Fruit fly (Drosophila melanogaster) whole organism, wandering third instar larva: ENCODE measurements around the gene CG1662.

Experiments used
- Abd-B ChIP-seq: fragments of >200 bp; optimal IDR thresholded peaks from 2 replicates; lab custom pipeline; 2017; ENCODE audit warnings: missing biosample characterization, missing genetic modification characterization
- CG32264 ChIP-seq: fragments of 200-800 bp; sonication (Bioruptor generic); optimal IDR thresholded peaks from 2 replicates; lab custom pipeline; 2016; ENCODE audit warnings: missing biosample characterization, missing genetic modification characterization
- CG9705 ChIP-seq: fragments of 200-800 bp; sonication (Bioruptor generic); optimal IDR thresholded peaks from 2 replicates; lab custom pipeline; 2018; ENCODE audit warnings: missing biosample characterization, mild to moderate bottlenecking, missing genetic modification characterization
- CrebA ChIP-seq: fragments of 200-800 bp; sonication (Bioruptor generic); optimal IDR thresholded peaks from 2 replicates; lab custom pipeline; 2016; ENCODE audit warnings: missing biosample characterization, mild to moderate bottlenecking, missing genetic modification characterization, borderline replicate concordance
- Dfd ChIP-seq: fragments of >200 bp; optimal IDR thresholded peaks from 2 replicates; lab custom pipeline; 2017; ENCODE audit warnings: missing biosample characterization, missing genetic modification characterization
- Dif ChIP-seq: fragments of 200-275, 200-300 bp; sonication (Bioruptor generic); optimal IDR thresholded peaks from 2 replicates; lab custom pipeline; 2018; ENCODE audit warnings: missing biosample characterization, missing genetic modification characterization; ENCODE audit not compliant: partially characterized antibody
- GATAd ChIP-seq: sonication (Bioruptor generic); optimal IDR thresholded peaks from 2 replicates; lab custom pipeline; 2016; ENCODE audit warnings: missing biosample characterization, missing genetic modification characterization
- HLH106 ChIP-seq: fragments of 200-800 bp; optimal IDR thresholded peaks from 3 replicates; lab custom pipeline; 2019; ENCODE audit warnings: missing biosample characterization, mild to moderate bottlenecking, missing genetic modification characterization, moderate library complexity
- Hnf4 ChIP-seq: fragments of 200-800 bp; sonication (Bioruptor generic); optimal IDR thresholded peaks from 2 replicates; lab custom pipeline; 2016; ENCODE audit warnings: missing biosample characterization, mild to moderate bottlenecking, missing genetic modification characterization
- Hr78 ChIP-seq: fragments of >200 bp; optimal IDR thresholded peaks from 2 replicates; lab custom pipeline; 2017; ENCODE audit warnings: missing biosample characterization, missing genetic modification characterization
- Hr83 ChIP-seq: fragments of 200-300 bp; sonication (Bioruptor generic); optimal IDR thresholded peaks from 2 replicates; lab custom pipeline; 2016; ENCODE audit warnings: missing biosample characterization, mild to moderate bottlenecking, missing genetic modification characterization, moderate library complexity; ENCODE audit not compliant: poor library complexity, severe bottlenecking
- Jra ChIP-seq: sonication (Bioruptor generic); optimal IDR thresholded peaks from 2 replicates; lab custom pipeline; 2016; ENCODE audit warnings: missing biosample characterization, missing genetic modification characterization
- Mio ChIP-seq: sonication (Bioruptor generic); optimal IDR thresholded peaks from 2 replicates; lab custom pipeline; 2016; ENCODE audit warnings: missing biosample characterization, missing genetic modification characterization
- Myc ChIP-seq: fragments of >200 bp; optimal IDR thresholded peaks from 2 replicates; lab custom pipeline; 2017
- N ChIP-seq: fragments of >200 bp; optimal IDR thresholded peaks from 2 replicates; lab custom pipeline; 2018; ENCODE audit warnings: missing biosample characterization, missing external identifiers, missing genetic modification characterization
- OdsH ChIP-seq: fragments of 200-800 bp; sonication (Bioruptor generic); optimal IDR thresholded peaks from 2 replicates; lab custom pipeline; 2016; ENCODE audit warnings: missing biosample characterization, mild to moderate bottlenecking, missing genetic modification characterization
- Rel ChIP-seq, 2 experiments: fragments of 200-800 bp; sonication (Bioruptor generic) in 1 of 2; optimal IDR thresholded peaks; 2 replicates in 1 of 2; 3 replicates in 1 of 2; lab custom pipeline; 2016 to 2019; ENCODE audit warnings: mild to moderate bottlenecking in 2 of 2, missing biosample characterization in 2 of 2, missing genetic modification characterization in 2 of 2, moderate library complexity in 1 of 2
- Sp1 ChIP-seq: fragments of 200-800 bp; sonication (Bioruptor generic); optimal IDR thresholded peaks from 3 replicates; lab custom pipeline; 2019; ENCODE audit warnings: missing biosample characterization, mild to moderate bottlenecking, missing genetic modification characterization, moderate library complexity
- Vsx2 ChIP-seq: fragments of 200-300, 225-300 bp; sonication (Bioruptor generic); optimal IDR thresholded peaks from 2 replicates; lab custom pipeline; 2018; ENCODE audit warnings: missing biosample characterization, missing genetic modification characterization; ENCODE audit not compliant: partially characterized antibody
- br ChIP-seq: fragments of 200-800 bp; sonication (Bioruptor generic); optimal IDR thresholded peaks from 2 replicates; lab custom pipeline; 2016; ENCODE audit warnings: missing biosample characterization, missing genetic modification characterization
- brk ChIP-seq: fragments of 200-800 bp; sonication (Bioruptor generic); optimal IDR thresholded peaks from 2 replicates; lab custom pipeline; 2016; ENCODE audit warnings: missing biosample characterization, mild to moderate bottlenecking, missing genetic modification characterization
- dl ChIP-seq, 2 experiments: fragments of 175-275, 200-275 bp in 1 of 2; fragments of 200-275 bp in 1 of 2; sonication (Bioruptor generic); optimal IDR thresholded peaks; lab custom pipeline; 2018; ENCODE audit warnings: mild to moderate bottlenecking in 2 of 2, missing biosample characterization in 2 of 2, missing genetic modification characterization in 2 of 2, moderate library complexity in 2 of 2; ENCODE audit not compliant: partially characterized antibody in 2 of 2, insufficient read depth in 1 of 2
- dmrt93B ChIP-seq: fragments of 200-800 bp; sonication (Bioruptor generic); optimal IDR thresholded peaks from 2 replicates; lab custom pipeline; 2018; ENCODE audit warnings: missing biosample characterization, mild to moderate bottlenecking, missing genetic modification characterization
- dsf ChIP-seq: sonication (Bioruptor generic); optimal IDR thresholded peaks from 2 replicates; lab custom pipeline; 2016; ENCODE audit warnings: missing biosample characterization, missing genetic modification characterization, borderline replicate concordance
- ey ChIP-seq: fragments of 200-800 bp; sonication (Bioruptor generic); optimal IDR thresholded peaks from 2 replicates; lab custom pipeline; 2016; ENCODE audit warnings: missing biosample characterization, missing genetic modification characterization
- foxo ChIP-seq, 2 experiments: fragments of 200-800 bp; sonication (Bioruptor generic); optimal IDR thresholded peaks; 2 replicates in 1 of 2; 3 replicates in 1 of 2; lab custom pipeline; 2016 to 2017; ENCODE audit warnings: missing biosample characterization in 2 of 2, missing genetic modification characterization in 2 of 2
- fru ChIP-seq: fragments of 200-800 bp; sonication (Bioruptor generic); optimal IDR thresholded peaks from 3 replicates; lab custom pipeline; 2016; ENCODE audit warnings: missing biosample characterization, mild to moderate bottlenecking, missing genetic modification characterization
- h ChIP-seq: fragments of 200-800 bp; sonication (Bioruptor generic); optimal IDR thresholded peaks from 3 replicates; lab custom pipeline; 2016; ENCODE audit warnings: missing biosample characterization, mild to moderate bottlenecking, missing genetic modification characterization
- jim ChIP-seq: fragments of 175-275, 200-325 bp; sonication (Bioruptor generic); optimal IDR thresholded peaks from 2 replicates; lab custom pipeline; 2016; ENCODE audit warnings: missing biosample characterization, mild to moderate bottlenecking, missing genetic modification characterization
- lola ChIP-seq: fragments of >200 bp; optimal IDR thresholded peaks from 2 replicates; lab custom pipeline; 2017; ENCODE audit warnings: missing biosample characterization, missing genetic modification characterization
- pan ChIP-seq: fragments of >200 bp; optimal IDR thresholded peaks from 2 replicates; lab custom pipeline; 2017
- psq ChIP-seq: fragments of 200-800 bp; sonication (Bioruptor generic); optimal IDR thresholded peaks from 3 replicates; lab custom pipeline; 2017; ENCODE audit warnings: missing biosample characterization, mild to moderate bottlenecking, missing genetic modification characterization, moderate library complexity
- rgr ChIP-seq: fragments of 200-800 bp; sonication (Bioruptor generic); optimal IDR thresholded peaks from 3 replicates; lab custom pipeline; 2016; ENCODE audit warnings: missing biosample characterization, mild to moderate bottlenecking, missing genetic modification characterization
- sage ChIP-seq: fragments of 200-800 bp; sonication (Bioruptor generic); optimal IDR thresholded peaks from 2 replicates; lab custom pipeline; 2016; ENCODE audit warnings: missing biosample characterization, mild to moderate bottlenecking, missing genetic modification characterization
- sv ChIP-seq: fragments of 200-800 bp; sonication (Bioruptor generic); optimal IDR thresholded peaks from 3 replicates; lab custom pipeline; 2016; ENCODE audit warnings: missing biosample characterization, missing genetic modification characterization
- tai ChIP-seq: sonication (Bioruptor generic); optimal IDR thresholded peaks from 2 replicates; lab custom pipeline; 2016; ENCODE audit warnings: missing biosample characterization, missing genetic modification characterization
- usp ChIP-seq: fragments of >200 bp; optimal IDR thresholded peaks from 2 replicates; lab custom pipeline; 2017; ENCODE audit warnings: missing biosample characterization, missing genetic modification characterization
- woc ChIP-seq: sonication (Bioruptor generic); optimal IDR thresholded peaks from 2 replicates; lab custom pipeline; 2016; ENCODE audit warnings: missing biosample characterization, mild to moderate bottlenecking, missing genetic modification characterization

Gene CG1662

DNA sequence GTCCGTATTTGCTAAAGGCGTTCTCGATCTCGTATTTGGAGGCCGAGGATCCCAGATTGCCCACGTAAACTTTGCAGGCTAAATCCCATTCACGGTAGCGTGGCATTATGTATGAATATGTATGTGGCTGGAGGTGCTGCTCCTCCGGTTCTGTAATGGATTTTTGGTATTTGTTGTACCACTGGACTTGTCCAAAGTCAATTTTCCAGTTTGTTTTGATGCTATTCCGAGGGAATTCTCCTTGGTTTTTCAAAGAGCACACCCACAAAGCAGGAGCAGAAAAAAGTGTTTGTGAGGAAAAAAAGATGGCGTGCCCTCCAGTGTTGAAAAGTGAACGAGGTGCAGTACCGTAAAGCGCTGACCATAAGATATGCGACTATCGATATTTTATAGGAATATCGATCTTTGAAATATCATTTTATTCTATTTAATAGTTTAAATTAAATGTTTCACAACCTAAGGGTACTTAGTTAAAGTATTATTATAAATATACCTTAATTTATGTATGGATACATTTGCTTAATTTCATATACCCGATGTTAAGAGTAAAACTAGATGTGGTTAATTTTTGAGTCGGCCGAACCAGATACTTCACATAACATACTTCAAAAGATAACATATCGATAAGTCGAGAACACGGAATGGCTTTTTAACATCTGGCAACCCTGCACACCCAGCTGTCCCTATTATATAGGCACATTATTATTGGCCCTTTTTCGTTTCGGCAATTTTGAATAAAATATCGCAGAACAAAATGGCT, 2.6 kb upstream of the CG1662 start, which contains the start of the genes Rbp1-like and Tim9a:
TSS of gene Rbp1-like (minus strand) at position 295 of the 760 bp plus-strand sequence.
TSS of gene Tim9a (plus strand) at position 628 of the 760 bp plus-strand sequence.
- peak; percentile 63 for TF ChIP-seq h (GFP tag; lab: Kevin White, UChicago)
- peak; percentile 47 for TF ChIP-seq tai
- TF ChIP-seq CG32264 (GFP tag; lab: Kevin White, UChicago) = no peak
- peak in 1 of 2 experiments; percentile 67 for TF ChIP-seq foxo (GFP tag; optimal IDR thresholded peaks at IDR 0.05; lab: Kevin White, UChicago)
- TF ChIP-seq ey (GFP tag; lab: Kevin White, UChicago) = peak; percentile 15
- no peak for TF ChIP-seq Mio (GFP tag; lab: Kevin White, UChicago)
- TF ChIP-seq sv (GFP tag; lab: Kevin White, UChicago) = peak; percentile 42
- TF ChIP-seq rgr (GFP tag; lab: Kevin White, UChicago) = peak; percentile 62
- no peak for TF ChIP-seq dl (GFP tag; optimal IDR thresholded peaks at IDR 0.05; lab: Kevin White, UChicago; ENCODE audit: insufficient read depth in 1 of 2, partially characterized antibody in 2 of 2)
- TF ChIP-seq GATAd (GFP tag; lab: Kevin White, UChicago) = no peak
- peak; percentile 45 for TF ChIP-seq Hr83 (GFP tag; lab: Kevin White, UChicago)
- TF ChIP-seq psq = peak; percentile 45
- TF ChIP-seq Abd-B (GFP tag; lab: Kevin White, UChicago) = no peak
- no peak for TF ChIP-seq CrebA
- TF ChIP-seq woc = peak; percentile 39
- no peak for TF ChIP-seq Rel (GFP tag; optimal IDR thresholded peaks at IDR 0.05; lab: Kevin White, UChicago)
- TF ChIP-seq Rel (tag; optimal IDR thresholded peaks at IDR 0.05; lab: Kevin White, UChicago) = peak; percentile 39
- peak; percentile 26 for TF ChIP-seq Myc (lab: Kevin White, UChicago)
- TF ChIP-seq fru (GFP tag; lab: Kevin White, UChicago) = peak; percentile 38
- peak; percentile 57 for TF ChIP-seq sage
- peak; percentile 55 for TF ChIP-seq CG9705 (GFP tag; lab: Kevin White, UChicago)
- peak; percentile 68 for TF ChIP-seq Hnf4 (GFP tag; lab: Kevin White, UChicago)
- TF ChIP-seq br (GFP tag; lab: Kevin White, UChicago) = peak; percentile 7
- TF ChIP-seq HLH106 (tag; lab: Kevin White, UChicago) = peak; percentile 59
- TF ChIP-seq lola (GFP tag; lab: Kevin White, UChicago) = no peak
- peak; percentile 57 for TF ChIP-seq Sp1 (GFP tag; lab: Kevin White, UChicago)
- TF ChIP-seq dmrt93B (GFP tag; lab: Kevin White, UChicago) = peak; percentile 49
- peak; percentile 60 for TF ChIP-seq brk (GFP tag; lab: Kevin White, UChicago)
- no peak for TF ChIP-seq pan
- no peak for TF ChIP-seq Hr78 (GFP tag; lab: Kevin White, UChicago)
- peak; percentile 69 for TF ChIP-seq Jra
- TF ChIP-seq dsf (GFP tag; lab: Kevin White, UChicago) = no peak
- no peak for TF ChIP-seq N (GFP tag; lab: Kevin White, UChicago)
- TF ChIP-seq OdsH (GFP tag; lab: Kevin White, UChicago) = peak; percentile 35
- TF ChIP-seq Dif (GFP tag; lab: Kevin White, UChicago) = no peak
- no peak for TF ChIP-seq Vsx2
- TF ChIP-seq jim (GFP tag; lab: Kevin White, UChicago) = no peak
- no peak for TF ChIP-seq usp
- TF ChIP-seq Dfd (GFP tag; lab: Kevin White, UChicago) = no peak

DNA sequence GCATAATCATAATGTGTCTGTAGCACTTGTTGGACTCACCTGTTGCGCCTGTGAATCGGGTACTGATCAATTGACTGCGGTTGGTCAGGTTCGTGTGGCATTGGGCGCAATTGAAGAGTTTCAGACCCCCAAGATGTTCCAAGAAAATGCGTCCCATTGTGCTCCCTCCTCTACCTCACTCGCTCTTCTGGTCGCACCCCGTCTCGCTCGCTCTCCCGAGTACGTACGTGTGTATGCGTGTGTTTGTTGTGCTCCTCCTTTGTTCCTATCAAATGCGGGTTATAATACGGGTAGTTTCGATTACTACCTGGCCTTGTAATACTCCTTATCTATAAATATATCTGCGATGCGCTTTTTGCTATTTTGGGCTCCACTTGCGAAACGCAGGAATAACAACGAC, 587 bp upstream of the CG1662 start:
- TF ChIP-seq HLH106 (tag; lab: Kevin White, UChicago) = no peak
- no peak for TF ChIP-seq fru (GFP tag; lab: Kevin White, UChicago)
- no peak for TF ChIP-seq Dif (GFP tag; lab: Kevin White, UChicago)
- no peak for TF ChIP-seq Sp1 (GFP tag; lab: Kevin White, UChicago)
- no peak for TF ChIP-seq Hr78 (GFP tag; lab: Kevin White, UChicago)
- no peak for TF ChIP-seq Abd-B (GFP tag; lab: Kevin White, UChicago)
- no peak for TF ChIP-seq lola (GFP tag; lab: Kevin White, UChicago)
- no peak for TF ChIP-seq dl (GFP tag; optimal IDR thresholded peaks at IDR 0.05; lab: Kevin White, UChicago; ENCODE audit: insufficient read depth in 1 of 2, partially characterized antibody in 2 of 2)
- no peak for TF ChIP-seq CG32264 (GFP tag; lab: Kevin White, UChicago)
